Worm (Caenorhabditis elegans) whole organism, L4/young adult: ENCODE results near the gene nhr-223.

Experiments
- W03F9.2 ChIP-seq: fragments of 150-350 bp; optimal IDR thresholded peaks from 2 replicates; lab custom pipeline; 2014; ENCODE audit warnings: missing biosample characterization, missing genetic modification characterization
- him-1 ChIP-seq: sonication (generic microtip); optimal IDR thresholded peaks from 2 replicates; lab custom pipeline; 2016; ENCODE audit warnings: missing genotype, missing genetic modification reagents, missing genetic modification characterization, missing compliant biosample characterization

- TF ChIP-seq him-1 (tag; lab: Kevin White, UChicago) (no peak), W03F9.2 (tag; lab: Kevin White, UChicago) (no peak)
Measured at ce11 chrV:15758449-15758848, 37.7 kb upstream of the nhr-223 start, which contains the start of gene str-9.
